Worm (Caenorhabditis elegans): ENCODE results near the gene srg-24.

The srg-24 gene

DNA sequence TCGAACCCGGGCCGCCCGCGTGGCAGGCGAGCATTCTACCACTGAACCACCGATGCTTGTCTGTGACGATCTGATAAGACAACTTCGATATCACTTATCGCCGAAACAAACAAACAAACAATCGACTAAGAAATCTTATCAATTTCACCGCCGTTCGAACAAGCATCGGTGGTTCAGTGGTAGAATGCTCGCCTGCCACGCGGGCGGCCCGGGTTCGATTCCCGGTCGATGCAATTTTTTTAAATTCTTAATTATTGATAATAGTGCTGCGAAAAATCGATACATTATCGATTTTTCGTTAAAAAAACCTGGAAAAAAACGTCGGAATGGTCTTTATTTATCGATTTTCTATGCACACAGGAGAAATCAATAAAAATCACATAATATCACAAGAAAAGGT, 38.2 kb downstream of the srg-24 start (continued):
- TF ChIP-seq snpc-3.4 (tag; optimal IDR thresholded peaks at IDR 0.05) (peak; percentile 34), unc-130 (GFP tag; optimal IDR thresholded peaks at IDR 0.05) (peak; percentile 65), rpc-1 (optimal IDR thresholded peaks at IDR 0.05) (peak; percentile 82), rpc-1 (tag; optimal IDR thresholded peaks at IDR 0.05) (peak; percentile 84), ztf-6 (GFP tag; IDR thresholded peaks at IDR 0.05) (0 out of 2 replicates have a peak, but pooled peaks have one; percentile 21), Y53G8AR.9 (GFP tag; conservative IDR thresholded peaks at IDR 0.05) (no peak; the same call in 1 of the 2 replicates), F23B12.7 (tag; optimal IDR thresholded peaks at IDR 0.05; ENCODE audit: insufficient read depth) (peak; percentile 70), hmg-1.2 (GFP tag; IDR thresholded peaks at IDR 0.05) (peak; percentile 79), egrh-3 (GFP tag; IDR thresholded peaks at IDR 0.05) (0 out of 2 replicates have a peak, but pooled peaks have one; percentile 5), ztf-22 (GFP tag; optimal IDR thresholded peaks at IDR 0.05) (no peak), ceh-100 (GFP tag; IDR thresholded peaks at IDR 0.05) (peak; percentile 53; the same call in 1 of the 2 replicates), lin-35 (GFP tag; optimal IDR thresholded peaks at IDR 0.05) (peak in 1 of 3 experiments; percentile 28), snpc-1.3 (tag; optimal IDR thresholded peaks at IDR 0.05; ENCODE audit: insufficient read depth) (peak; percentile 56), Y53F4B.3 (GFP tag; IDR thresholded peaks at IDR 0.05) (no peak), xnd-1 (tag; optimal IDR thresholded peaks at IDR 0.05) (peak; percentile 11), B0336.3 (GFP tag; IDR thresholded peaks at IDR 0.05) (peak; percentile 45; the same call in 1 of the 2 replicates), madf-10 (tag; optimal IDR thresholded peaks at IDR 0.05) (peak; percentile 54), cebp-1 (GFP tag; IDR thresholded peaks at IDR 0.05) (0 out of 2 replicates have a peak, but pooled peaks have one; percentile 12), cebp-1 (tag; optimal IDR thresholded peaks at IDR 0.05) (peak; percentile 58), lsl-1 (GFP tag; optimal IDR thresholded peaks at IDR 0.05) (peak; percentile 46), lin-54 (GFP tag; optimal IDR thresholded peaks at IDR 0.05) (peak; percentile 51), dpl-1 (GFP tag; optimal IDR thresholded peaks at IDR 0.05) (peak; percentile 4), ekl-4 (GFP tag; IDR thresholded peaks at IDR 0.05) (no peak), ztf-26 (tag; optimal IDR thresholded peaks at IDR 0.05) (peak; percentile 47), D2030.7 (GFP tag; IDR thresholded peaks at IDR 0.05) (peak; percentile 78), hlh-12 (tag; optimal IDR thresholded peaks at IDR 0.05) (no peak), rcor-1 (GFP tag; IDR thresholded peaks at IDR 0.05) (peak; percentile 56; the same call in 1 of the 2 replicates), hlh-26 (GFP tag; conservative IDR thresholded peaks at IDR 0.05) (no peak), hmg-20 (GFP tag; IDR thresholded peaks at IDR 0.05) (peak; percentile 69; the same call in 1 of the 2 replicates)

DNA sequence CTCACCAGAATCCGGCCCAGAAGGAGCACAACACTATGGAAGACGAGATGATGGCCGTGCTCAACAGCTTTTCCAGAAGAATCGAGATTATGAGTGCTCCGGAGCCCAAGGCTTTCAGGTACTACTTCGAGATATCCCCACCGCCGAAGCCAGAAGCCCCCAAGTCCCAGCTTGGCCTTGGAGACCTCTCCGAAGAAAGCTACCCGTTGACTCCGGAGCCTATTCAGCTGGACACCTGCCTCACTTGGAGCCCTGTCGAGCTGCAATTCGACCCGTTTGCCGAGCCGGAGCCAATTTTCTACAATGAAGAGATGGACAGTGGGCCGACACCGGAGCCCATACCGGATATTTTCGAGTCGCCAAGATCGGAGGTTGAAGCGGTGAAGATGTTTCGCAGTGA, 38.8 kb downstream of the srg-24 start:
- peak; percentile 63 for TF ChIP-seq zfh-2 (GFP tag; conservative IDR thresholded peaks at IDR 0.05)
- no peak for TF ChIP-seq repo-1 (tag; optimal IDR thresholded peaks at IDR 0.05)

DNA sequence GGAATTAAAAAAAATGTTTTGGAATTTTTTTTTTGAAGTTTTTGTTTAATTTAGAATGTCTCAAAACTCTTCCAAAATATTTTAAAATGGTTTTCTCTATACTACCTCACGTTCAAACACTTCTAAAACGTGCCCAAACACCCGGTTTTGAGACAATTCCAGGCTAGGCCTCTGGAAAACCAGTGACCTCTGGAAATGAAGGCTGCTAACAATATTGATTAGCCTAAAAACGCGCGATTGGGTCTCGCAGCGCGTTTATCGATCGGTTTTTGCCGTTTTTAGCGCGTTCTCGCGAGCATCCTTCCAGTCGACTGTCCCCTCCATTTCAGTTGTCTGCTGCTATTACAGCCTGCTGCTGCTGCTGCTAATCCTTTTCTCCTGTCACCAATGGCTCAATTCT, 39.7 kb downstream of the srg-24 start, which contains the start of gene Y25C1A.6:
Y25C1A.6 (plus strand) TSS at position 301 of the 400 bp plus-strand sequence.
- no peak for TF ChIP-seq die-1 (tag; optimal IDR thresholded peaks at IDR 0.05)
- no peak for TF ChIP-seq B0336.3 (GFP tag; IDR thresholded peaks at IDR 0.05)
- TF ChIP-seq chd-7 (tag; optimal IDR thresholded peaks at IDR 0.05) = no peak
- TF ChIP-seq nhr-179 (tag; optimal IDR thresholded peaks at IDR 0.05) = no peak
- TF ChIP-seq nhr-80 (tag; optimal IDR thresholded peaks at IDR 0.05) = no peak
- TF ChIP-seq T26A5.8 (tag; optimal IDR thresholded peaks at IDR 0.05) = no peak
- no peak for TF ChIP-seq lin-26 (GFP tag; IDR thresholded peaks at IDR 0.05)
- TF ChIP-seq ceh-27 (GFP tag; optimal IDR thresholded peaks at IDR 0.05) = no peak
- no peak for TF ChIP-seq snpc-4 (GFP tag; optimal IDR thresholded peaks at IDR 0.05)
- TF ChIP-seq snpc-4 (tag; optimal IDR thresholded peaks at IDR 0.05) = no peak
- no peak for TF ChIP-seq lsl-1 (GFP tag; optimal IDR thresholded peaks at IDR 0.05)
- no peak for TF ChIP-seq pha-4 (tag; optimal IDR thresholded peaks at IDR 0.05)
- no peak for TF ChIP-seq repo-1 (tag; optimal IDR thresholded peaks at IDR 0.05)
- no peak for TF ChIP-seq cebp-2 (GFP tag; IDR thresholded peaks at IDR 0.05)

All from whole organism, young adult.